Fruit fly (Drosophila melanogaster) Kc167 (cell line): Measurements from ENCODE around the gene Cad96Cb.

ENCODE experiments used
- Myc ChIP-seq: fragments of >200 bp; optimal IDR thresholded peaks from 2 replicates; lab custom pipeline; 2017; ENCODE audit warnings: missing external identifiers
- Sin3A ChIP-seq: fragments of >200 bp; optimal IDR thresholded peaks from 2 replicates; lab custom pipeline; 2018; ENCODE audit warnings: missing external identifiers
- h ChIP-seq: fragments of >200 bp; optimal IDR thresholded peaks from 3 replicates; lab custom pipeline; 2018; ENCODE audit warnings: missing external identifiers
- insv ChIP-seq: fragments of >200 bp; optimal IDR thresholded peaks from 3 replicates; lab custom pipeline; 2018; ENCODE audit warnings: missing external identifiers
- psq ChIP-seq: fragments of >200 bp; optimal IDR thresholded peaks from 2 replicates; lab custom pipeline; 2017; ENCODE audit warnings: missing external identifiers
- ttk ChIP-seq: sonication (Bioruptor generic); optimal IDR thresholded peaks from 2 replicates; lab custom pipeline; 2017; ENCODE audit warnings: missing external identifiers

DNA sequence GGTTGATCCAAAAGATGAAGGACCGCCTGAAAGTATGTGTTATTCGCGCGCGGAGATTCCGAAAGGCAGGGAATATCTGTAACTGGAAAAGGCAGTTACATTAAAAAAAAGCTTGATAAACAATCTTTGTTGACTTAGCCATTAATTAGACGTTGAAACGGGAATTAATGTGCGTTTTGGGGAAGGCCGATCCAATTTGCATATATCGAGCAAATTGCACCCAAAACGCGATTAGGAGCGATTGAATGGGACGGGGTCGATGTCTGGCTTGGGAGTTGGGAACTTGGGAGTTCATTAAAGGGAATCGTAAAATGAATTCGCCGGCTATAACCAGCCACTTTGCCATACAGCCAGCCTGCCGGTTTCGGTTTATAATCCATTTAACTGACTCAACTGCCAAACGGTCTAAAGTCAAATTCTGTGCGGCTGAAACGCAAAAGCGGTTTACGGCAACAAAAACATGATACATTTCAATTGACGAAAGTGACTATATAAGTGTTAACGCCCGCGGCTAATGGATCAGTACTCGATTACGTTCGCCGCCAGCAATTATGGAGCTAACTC lies 9.5 kb upstream of the Cad96Cb start, which contains the start of gene CG11854:
- TF ChIP-seq Sin3A (lab: Kevin White, UChicago) (no peak), ttk (lab: Kevin White, UChicago) (no peak), psq (lab: Kevin White, UChicago) (no peak), Myc (lab: Kevin White, UChicago) (no peak), h (lab: Kevin White, UChicago) (no peak), insv (lab: Kevin White, UChicago) (no peak)
